Fruit fly (Drosophila melanogaster) whole organism, prepupa: ENCODE data around the gene CG33703.

Experiments
- CG10631 ChIP-seq: fragments of 200-800 bp; sonication (Bioruptor generic); optimal IDR thresholded peaks from 2 replicates; lab custom pipeline; 2016; ENCODE audit warnings: missing biosample characterization, missing genetic modification characterization
- CG11294 ChIP-seq: fragments of 200-800 bp; sonication (Bioruptor generic); IDR thresholded peaks from 2 replicates; pipeline ENCODE4 v1.3.6; 2022; ENCODE audit warnings: missing biosample characterization, missing genetic modification characterization
- CG11902 ChIP-seq: fragments of 200-800 bp; sonication (Bioruptor generic); optimal IDR thresholded peaks from 3 replicates; lab custom pipeline; 2016; ENCODE audit warnings: missing biosample characterization, missing genetic modification characterization
- CG15336 ChIP-seq: fragments of 200-800 bp; sonication (Bioruptor generic); IDR thresholded peaks from 2 replicates; pipeline ENCODE4 v1.3.6; 2022; ENCODE audit warnings: missing biosample characterization, missing genetic modification characterization
- CG1621 ChIP-seq: fragments of 200-800 bp; sonication (Bioruptor generic); optimal IDR thresholded peaks from 3 replicates; lab custom pipeline; 2018; ENCODE audit warnings: missing biosample characterization, mild to moderate bottlenecking, missing genetic modification characterization
- CG31627 ChIP-seq: fragments of 200-800 bp; sonication (Bioruptor generic); optimal IDR thresholded peaks from 3 replicates; lab custom pipeline; 2016; ENCODE audit warnings: missing biosample characterization, missing genetic modification characterization
- CG34406 ChIP-seq: fragments of 200-800 bp; sonication (Bioruptor generic); optimal IDR thresholded peaks from 3 replicates; lab custom pipeline; 2016; ENCODE audit warnings: missing biosample characterization, missing genetic modification characterization
- CG4318 ChIP-seq: fragments of 200-800 bp; sonication (Bioruptor generic); optimal IDR thresholded peaks from 3 replicates; lab custom pipeline; 2017; ENCODE audit warnings: missing biosample characterization, mild to moderate bottlenecking, missing genetic modification characterization
- CG6276 ChIP-seq: fragments of 200-800 bp; sonication (Bioruptor generic); optimal IDR thresholded peaks from 2 replicates; lab custom pipeline; 2017; ENCODE audit warnings: missing biosample characterization, mild to moderate bottlenecking, missing genetic modification characterization
- CG6792 ChIP-seq: fragments of 200-800 bp; sonication (Bioruptor generic); optimal IDR thresholded peaks from 3 replicates; lab custom pipeline; 2016; ENCODE audit warnings: missing biosample characterization, missing genetic modification characterization
- CG6808 ChIP-seq: fragments of 200-800 bp; sonication (Bioruptor generic); optimal IDR thresholded peaks from 3 replicates; lab custom pipeline; 2017; ENCODE audit warnings: missing biosample characterization, missing genetic modification characterization, mild to moderate bottlenecking, moderate library complexity, missing genetic modification reagents
- CG8119 ChIP-seq: fragments of 200-800 bp; sonication (Bioruptor generic); IDR thresholded peaks from 3 replicates; pipeline ENCODE4 v1.3.6; 2022; ENCODE audit warnings: missing biosample characterization, missing genetic modification characterization
- CG9139 ChIP-seq: fragments of 200-800 bp; sonication (Bioruptor generic); optimal IDR thresholded peaks from 3 replicates; lab custom pipeline; 2017; ENCODE audit warnings: missing biosample characterization, mild to moderate bottlenecking, missing genetic modification characterization
- Ets21C ChIP-seq: fragments of 200-800 bp; sonication (Bioruptor generic); optimal IDR thresholded peaks from 3 replicates; lab custom pipeline; 2016; ENCODE audit warnings: missing biosample characterization, missing genetic modification characterization
- Ets96B ChIP-seq: fragments of 200-800 bp; optimal IDR thresholded peaks from 2 replicates; lab custom pipeline; 2019; ENCODE audit warnings: missing biosample characterization, mild to moderate bottlenecking, missing genetic modification characterization, moderate library complexity
- Gug ChIP-seq: fragments of 200-800 bp; sonication (Bioruptor generic); IDR thresholded peaks from 2 replicates; pipeline ENCODE4 v1.3.6; 2022; ENCODE audit warnings: missing biosample characterization, missing genetic modification characterization
- Lpt ChIP-seq: fragments of 200-800 bp; sonication (Bioruptor generic); optimal IDR thresholded peaks from 3 replicates; lab custom pipeline; 2016; ENCODE audit warnings: missing biosample characterization, missing genetic modification characterization
- Sox102F ChIP-seq: fragments of 200-800 bp; sonication (Bioruptor generic); optimal IDR thresholded peaks from 2 replicates; lab custom pipeline; 2016; ENCODE audit warnings: missing biosample characterization, mild to moderate bottlenecking, missing genetic modification characterization
- Sox14 ChIP-seq: fragments of 200-800 bp; sonication (Bioruptor generic); optimal IDR thresholded peaks from 3 replicates; lab custom pipeline; 2016; ENCODE audit warnings: missing biosample characterization, missing genetic modification characterization
- Sox15 ChIP-seq: fragments of 200-800 bp; sonication (Bioruptor generic); optimal IDR thresholded peaks from 3 replicates; lab custom pipeline; 2016; ENCODE audit warnings: missing biosample characterization, missing genetic modification characterization
- acj6 ChIP-seq: fragments of 200-800 bp; sonication (Bioruptor generic); optimal IDR thresholded peaks from 3 replicates; lab custom pipeline; 2016; ENCODE audit warnings: missing biosample characterization, missing genetic modification characterization
- eg ChIP-seq: fragments of 200-800 bp; sonication (Bioruptor generic); IDR thresholded peaks from 3 replicates; pipeline ENCODE4 v1.3.6; 2022; ENCODE audit warnings: missing biosample characterization, missing genetic modification characterization
- fd59A ChIP-seq: fragments of 200-800 bp; sonication (Bioruptor generic); optimal IDR thresholded peaks from 2 replicates; lab custom pipeline; 2017; ENCODE audit warnings: missing biosample characterization, mild to moderate bottlenecking, missing genetic modification characterization, missing genetic modification reagents
- fkh ChIP-seq: fragments of 200-800 bp; sonication (Bioruptor generic); optimal IDR thresholded peaks from 3 replicates; lab custom pipeline; 2017; ENCODE audit warnings: missing biosample characterization, mild to moderate bottlenecking, missing genetic modification characterization, moderate library complexity
- lz ChIP-seq: fragments of 200-800 bp; sonication (Bioruptor generic); optimal IDR thresholded peaks from 3 replicates; lab custom pipeline; 2016; ENCODE audit warnings: missing biosample characterization, missing genetic modification characterization
- net ChIP-seq: fragments of 200-800 bp; sonication (Bioruptor generic); optimal IDR thresholded peaks from 3 replicates; lab custom pipeline; 2016; ENCODE audit warnings: missing biosample characterization, missing genetic modification characterization
- pdm3 ChIP-seq: fragments of 200-800 bp; sonication (Bioruptor generic); optimal IDR thresholded peaks from 3 replicates; lab custom pipeline; 2016; ENCODE audit warnings: missing biosample characterization, missing genetic modification characterization
- salr ChIP-seq, 2 experiments: fragments of 200-800 bp; sonication (Bioruptor generic); optimal IDR thresholded peaks; 3 replicates each; lab custom pipeline; 2016 to 2018; ENCODE audit warnings: missing biosample characterization in 2 of 2, missing genetic modification characterization in 2 of 2, mild to moderate bottlenecking in 1 of 2
- svp ChIP-seq: fragments of 200-800 bp; sonication (Bioruptor generic); peaks from one replicate; lab custom pipeline; 2016; ENCODE audit warnings: missing biosample characterization, missing genetic modification characterization
- topi ChIP-seq: fragments of 200-800 bp; sonication (Bioruptor generic); optimal IDR thresholded peaks from 3 replicates; lab custom pipeline; 2016; ENCODE audit warnings: missing biosample characterization, missing genetic modification characterization
- vri ChIP-seq: fragments of 200-800 bp; sonication (Bioruptor generic); optimal IDR thresholded peaks from 3 replicates; lab custom pipeline; 2016; ENCODE audit warnings: missing biosample characterization, mild to moderate bottlenecking, missing genetic modification characterization

The CG33703 gene

dm6 chr3L:9499919-9500807 is 12.3 kb downstream of the CG33703 start:
- TF ChIP-seq acj6 (no peak), net (GFP tag; lab: Kevin White, UChicago) (no peak), CG6276 (no peak), CG10631 (GFP tag; lab: Kevin White, UChicago) (no peak), Sox102F (GFP tag; lab: Kevin White, UChicago) (no peak), CG1621 (tag; lab: Kevin White, UChicago) (no peak), salr (GFP tag; optimal IDR thresholded peaks at IDR 0.05; lab: Kevin White, UChicago) (no peak), vri (GFP tag; lab: Kevin White, UChicago) (peak; percentile 13), CG6808 (no peak), CG8119 (GFP tag; lab: Robert Waterston, UW) (no peak), lz (GFP tag; lab: Kevin White, UChicago) (no peak), CG15336 (GFP tag; lab: Robert Waterston, UW) (no peak), pdm3 (no peak), svp (GFP tag; lab: Kevin White, UChicago) (peak; percentile 82)

DNA sequence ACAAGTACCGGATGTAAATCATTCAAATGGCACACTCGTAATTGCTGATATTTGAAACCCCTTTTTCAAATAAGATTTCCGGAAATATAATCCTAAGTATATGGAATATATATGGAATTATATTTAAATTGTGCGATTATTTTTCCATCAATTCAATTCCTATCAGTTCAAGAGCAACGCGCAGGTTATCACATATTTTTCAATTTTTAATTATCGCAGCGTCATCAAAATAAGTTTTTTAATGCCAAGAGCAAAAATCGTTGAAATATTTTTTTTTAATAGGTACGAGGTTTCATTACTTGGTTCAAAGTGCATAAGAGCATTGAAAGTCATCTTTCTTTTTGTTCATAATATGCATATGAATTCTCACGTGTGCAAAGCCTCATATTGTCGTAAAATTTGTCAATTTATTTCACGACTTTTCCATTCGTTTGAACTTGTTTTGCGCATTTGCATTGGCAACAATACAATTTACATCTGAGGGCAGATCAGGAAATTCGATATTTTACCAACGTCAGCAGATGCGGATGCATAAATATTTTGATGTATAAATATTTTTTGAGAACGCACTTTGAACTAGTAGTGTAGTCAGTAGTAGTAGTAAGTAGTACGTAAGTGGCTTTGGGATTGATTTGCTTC is 14.4 kb downstream of the CG33703 start:
- TF ChIP-seq Lpt (no peak), CG31627 (GFP tag; lab: Kevin White, UChicago) (no peak), svp (GFP tag; lab: Kevin White, UChicago) (peak; percentile 90)

DNA sequence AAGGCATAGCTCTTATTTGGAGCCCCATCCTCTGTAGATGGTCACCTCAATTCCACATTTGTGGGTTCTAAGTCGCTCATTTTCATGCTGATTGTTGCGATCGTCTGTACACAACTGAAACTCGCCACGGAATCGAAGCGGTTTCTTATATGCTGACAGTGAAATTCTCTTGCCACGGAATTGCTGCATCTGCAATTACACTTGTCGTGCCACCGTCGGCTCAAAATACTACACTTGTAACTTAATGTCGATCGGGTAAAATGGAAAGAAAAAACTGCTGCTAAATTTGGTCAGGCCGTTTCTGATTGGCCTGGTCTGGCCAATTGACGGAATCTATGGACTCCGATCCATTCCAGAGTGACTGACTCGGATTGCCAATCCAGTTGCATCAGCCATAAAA is 15.2 kb downstream of the CG33703 start:
- no peak for TF ChIP-seq CG9139 (GFP tag; lab: Kevin White, UChicago)
- TF ChIP-seq eg (GFP tag; lab: Robert Waterston, UW) = no peak
- TF ChIP-seq CG11902 (GFP tag; lab: Kevin White, UChicago) = no peak
- TF ChIP-seq acj6 = no peak
- TF ChIP-seq Ets96B (tag; lab: Kevin White, UChicago) = no peak
- TF ChIP-seq Sox102F (GFP tag; lab: Kevin White, UChicago) = no peak
- no peak for TF ChIP-seq Gug (GFP tag; lab: Robert Waterston, UW)
- TF ChIP-seq CG6792 (GFP tag; lab: Kevin White, UChicago) = no peak
- TF ChIP-seq topi (GFP tag; lab: Kevin White, UChicago) = no peak
- no peak for TF ChIP-seq CG6808

DNA sequence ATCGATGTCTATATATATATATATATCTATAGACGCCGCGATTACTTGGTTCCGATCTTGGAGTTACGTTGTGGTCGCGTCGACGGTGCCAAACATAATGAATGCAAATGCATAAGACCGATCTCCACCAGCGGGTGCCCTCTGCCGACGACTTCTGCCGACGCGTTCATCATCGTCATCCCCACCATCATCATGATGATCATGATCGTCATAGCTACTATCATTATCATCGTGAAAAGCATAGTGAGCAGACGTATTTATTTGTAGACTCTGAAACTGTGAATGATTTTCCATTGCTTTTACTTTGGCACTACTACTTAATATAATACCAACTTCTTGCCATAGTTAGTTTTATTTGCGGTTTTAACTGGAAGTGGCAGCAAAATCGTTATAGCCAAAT is 20.3 kb downstream of the CG33703 start, which contains the start of gene CG32037:
TSS of gene CG32037 (minus strand) at position 101 of the 400 bp plus-strand sequence.
- TF ChIP-seq CG11294 (GFP tag; lab: Robert Waterston, UW) = no peak
- no peak for TF ChIP-seq Sox15
- no peak for TF ChIP-seq Gug (GFP tag; lab: Robert Waterston, UW)
- no peak for TF ChIP-seq salr (GFP tag; optimal IDR thresholded peaks at IDR 0.05; lab: Kevin White, UChicago)
- no peak for TF ChIP-seq acj6
- TF ChIP-seq Sox102F (GFP tag; lab: Kevin White, UChicago) = no peak

- no peak for TF ChIP-seq CG6792 (GFP tag; lab: Kevin White, UChicago)
These were observed 21.1 kb downstream of the CG33703 start for dm6 chr3L:9491331-9491730.

DNA sequence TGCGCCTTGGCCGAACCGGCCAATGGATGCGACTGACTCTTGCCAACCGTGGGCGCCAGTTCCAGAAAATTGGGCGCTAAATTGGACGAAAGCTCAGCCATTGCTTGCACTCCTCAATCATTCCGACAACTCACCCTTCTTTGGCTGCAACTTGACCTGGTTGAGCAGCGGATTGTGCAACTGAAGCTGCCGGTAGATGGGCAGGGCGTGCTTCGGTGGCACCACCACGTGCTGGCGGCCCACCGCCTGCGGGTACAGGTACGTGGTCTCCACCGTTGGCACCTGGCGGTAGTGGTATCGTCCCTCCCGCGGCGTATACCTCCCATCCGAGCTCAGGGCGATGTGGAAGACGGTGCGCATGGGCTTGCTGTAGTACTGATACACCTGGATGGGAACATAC is 22.0 kb downstream of the CG33703 start:
- TF ChIP-seq fd59A (GFP tag; lab: Kevin White, UChicago) (no peak), CG34406 (GFP tag; lab: Kevin White, UChicago) (no peak), net (GFP tag; lab: Kevin White, UChicago) (no peak), fkh (GFP tag; lab: Kevin White, UChicago) (no peak), CG4318 (GFP tag; lab: Kevin White, UChicago) (no peak), Ets21C (no peak), eg (GFP tag; lab: Robert Waterston, UW) (no peak), svp (GFP tag; lab: Kevin White, UChicago) (no peak), Sox14 (GFP tag; lab: Kevin White, UChicago) (no peak), Gug (GFP tag; lab: Robert Waterston, UW) (no peak)
